Fruit fly (Drosophila melanogaster) whole organism, embryonic: Measurements from ENCODE around the gene CG17010.

Experiments
- Ada2b ChIP-seq: fragments of 200-800 bp; sonication (Bioruptor generic); IDR thresholded peaks from 2 replicates; pipeline ENCODE4 v1.3.6; 2022; ENCODE audit warnings: missing biosample characterization, missing genetic modification characterization
- CG1024 ChIP-seq: fragments of 200-800 bp; sonication (Bioruptor generic); IDR thresholded peaks from 2 replicates; pipeline ENCODE4 v1.3.6; 2022; ENCODE audit warnings: missing biosample characterization, missing genetic modification characterization
- CG10366 ChIP-seq: fragments of 200-800 bp; sonication (Bioruptor generic); IDR thresholded peaks from 2 replicates; pipeline ENCODE4 v1.3.6; 2022; ENCODE audit warnings: missing biosample characterization, missing genetic modification characterization
- CG10431 ChIP-seq: fragments of 200-800 bp; sonication (Bioruptor generic); optimal IDR thresholded peaks from 3 replicates; lab custom pipeline; 2018; ENCODE audit warnings: missing biosample characterization, mild to moderate bottlenecking, missing genetic modification characterization
- CG10979 ChIP-seq: fragments of 200-800 bp; sonication (Bioruptor generic); optimal IDR thresholded peaks from 2 replicates; lab custom pipeline; 2018; ENCODE audit warnings: missing biosample characterization, mild to moderate bottlenecking, missing genetic modification characterization, moderate library complexity
- CG13123 ChIP-seq: fragments of 200-800 bp; sonication (Bioruptor generic); optimal IDR thresholded peaks from 2 replicates; lab custom pipeline; 2016; ENCODE audit warnings: missing biosample characterization, missing genetic modification characterization
- CG14667 ChIP-seq: fragments of 200-800 bp; sonication (Bioruptor generic); IDR thresholded peaks from 2 replicates; pipeline ENCODE4 v1.3.6; 2022; ENCODE audit warnings: missing biosample characterization, missing genetic modification characterization
- CG17385 ChIP-seq: fragments of 200-800 bp; sonication (Bioruptor generic); optimal IDR thresholded peaks from 3 replicates; lab custom pipeline; 2018; ENCODE audit warnings: missing biosample characterization, mild to moderate bottlenecking, missing genetic modification characterization
- CG17802 ChIP-seq: fragments of 200-800 bp; sonication (Bioruptor generic); optimal IDR thresholded peaks from 2 replicates; lab custom pipeline; 2018; ENCODE audit warnings: missing biosample characterization, mild to moderate bottlenecking, missing genetic modification characterization, moderate library complexity
- CG17912 ChIP-seq: fragments of 200-800 bp; sonication (Bioruptor generic); optimal IDR thresholded peaks from 2 replicates; lab custom pipeline; 2018; ENCODE audit warnings: missing biosample characterization, mild to moderate bottlenecking, missing genetic modification characterization
- CG18262 ChIP-seq: fragments of 200-800 bp; optimal IDR thresholded peaks from 3 replicates; lab custom pipeline; 2019; ENCODE audit warnings: missing biosample characterization, mild to moderate bottlenecking, missing genetic modification characterization, moderate library complexity
- CG3838 ChIP-seq: fragments of 200-800 bp; sonication (Bioruptor generic); optimal IDR thresholded peaks from 3 replicates; lab custom pipeline; 2016; ENCODE audit warnings: missing biosample characterization, missing genetic modification characterization
- CG4282 ChIP-seq: fragments of 200-800 bp; sonication (Bioruptor generic); optimal IDR thresholded peaks from 2 replicates; lab custom pipeline; 2016; ENCODE audit warnings: missing biosample characterization, missing genetic modification characterization
- CG4820 ChIP-seq: fragments of 200-800 bp; sonication (Bioruptor generic); optimal IDR thresholded peaks from 3 replicates; lab custom pipeline; 2016; ENCODE audit warnings: missing biosample characterization, missing genetic modification characterization
- CG7928 ChIP-seq: fragments of 200-800 bp; sonication (Bioruptor generic); optimal IDR thresholded peaks from 2 replicates; lab custom pipeline; 2017; ENCODE audit warnings: missing biosample characterization, mild to moderate bottlenecking, missing genetic modification characterization
- CG7987 ChIP-seq: fragments of 200-800 bp; sonication (Bioruptor generic); optimal IDR thresholded peaks from 2 replicates; lab custom pipeline; 2018; ENCODE audit warnings: missing biosample characterization, mild to moderate bottlenecking, missing genetic modification characterization, moderate library complexity
- CG9215 ChIP-seq: fragments of 200-800 bp; sonication (Bioruptor generic); IDR thresholded peaks from 2 replicates; pipeline ENCODE4 v1.3.6; 2022; ENCODE audit warnings: missing biosample characterization, missing genetic modification characterization
- CG9437 ChIP-seq: fragments of 200-800 bp; sonication (Bioruptor generic); optimal IDR thresholded peaks from 2 replicates; lab custom pipeline; 2018; ENCODE audit warnings: missing biosample characterization, mild to moderate bottlenecking, missing genetic modification characterization
- CkIIα-i1 ChIP-seq: fragments of 200-800 bp; sonication (Bioruptor generic); IDR thresholded peaks from 2 replicates; pipeline ENCODE4 v1.3.6; 2022; ENCODE audit warnings: missing biosample characterization, missing genetic modification characterization
- D ChIP-seq, 2 experiments: fragments of 200-800 bp in 1 of 2; fragments of >200 bp in 1 of 2; sonication (Bioruptor generic) in 1 of 2; optimal IDR thresholded peaks; 2 replicates in 1 of 2; 3 replicates in 1 of 2; lab custom pipeline; 2017; ENCODE audit warnings: mild to moderate bottlenecking in 1 of 2, missing biosample characterization in 1 of 2, missing genetic modification characterization in 1 of 2, missing genetic modification reagents in 1 of 2
- D19B ChIP-seq: fragments of 200-800 bp; sonication (Bioruptor generic); optimal IDR thresholded peaks from 2 replicates; lab custom pipeline; 2017; ENCODE audit warnings: missing biosample characterization, mild to moderate bottlenecking, missing genetic modification characterization
- Doc2 ChIP-seq: fragments of 200-800 bp; sonication (Bioruptor generic); IDR thresholded peaks from 2 replicates; pipeline ENCODE4 v1.3.6; 2022; ENCODE audit warnings: missing biosample characterization, missing genetic modification characterization
- Doc3 ChIP-seq: fragments of 200-800 bp; sonication (Bioruptor generic); IDR thresholded peaks from 3 replicates; pipeline ENCODE4 v1.3.6; 2022; ENCODE audit warnings: missing biosample characterization, missing genetic modification characterization; ENCODE audit not compliant: partially characterized antibody
- E2f1 ChIP-seq: fragments of 200-800 bp; sonication (Bioruptor generic); IDR thresholded peaks from 2 replicates; pipeline ENCODE4 v1.3.6; 2022; ENCODE audit warnings: missing biosample characterization, missing genetic modification characterization
- GATAe ChIP-seq: fragments of 200-800 bp; sonication (Bioruptor generic); conservative IDR thresholded peaks from 2 replicates; pipeline ENCODE4 v1.3.6; 2022; ENCODE audit warnings: missing biosample characterization, missing genetic modification characterization
- Gug ChIP-seq: fragments of 200-800 bp; sonication (Bioruptor generic); IDR thresholded peaks from 4 replicates; pipeline ENCODE4 v1.3.6; 2022; ENCODE audit warnings: missing biosample characterization, missing genetic modification characterization
- HLH3B ChIP-seq: fragments of 200-800 bp; sonication (Bioruptor generic); IDR thresholded peaks from 2 replicates; pipeline ENCODE4 v1.3.6; 2022; ENCODE audit warnings: missing biosample characterization, missing genetic modification characterization
- HmgZ ChIP-seq: fragments of 200-800 bp; sonication (Bioruptor generic); optimal IDR thresholded peaks from 2 replicates; lab custom pipeline; 2018; ENCODE audit warnings: missing biosample characterization, mild to moderate bottlenecking, missing genetic modification characterization
- Med ChIP-seq: fragments of 200-800 bp; sonication (Bioruptor generic); peaks from one replicate; lab custom pipeline; 2016; ENCODE audit warnings: missing biosample characterization, missing genetic modification characterization, mild to moderate bottlenecking, inconsistent platforms, moderate library complexity
- NFAT ChIP-seq: fragments of 200-800 bp; sonication (Bioruptor generic); IDR thresholded peaks from 2 replicates; pipeline ENCODE4 v1.3.6; 2022; ENCODE audit warnings: missing biosample characterization, missing genetic modification characterization
- Nf-YB ChIP-seq: fragments of 200-800 bp; sonication (Bioruptor generic); optimal IDR thresholded peaks from 3 replicates; lab custom pipeline; 2019; ENCODE audit warnings: missing biosample characterization, mild to moderate bottlenecking, missing genetic modification characterization, moderate library complexity
- Oaz ChIP-seq: fragments of 200-800 bp; sonication (Bioruptor generic); IDR thresholded peaks from 2 replicates; pipeline ENCODE4 v1.3.6; 2022; ENCODE audit warnings: missing biosample characterization, missing genetic modification characterization
- Optix ChIP-seq: fragments of 200-800 bp; sonication (Bioruptor generic); IDR thresholded peaks from 3 replicates; pipeline ENCODE4 v1.3.6; 2022; ENCODE audit warnings: missing biosample characterization, missing genetic modification characterization
- Scr ChIP-seq: fragments of 200-800 bp; sonication (Bioruptor generic); IDR thresholded peaks from 2 replicates; pipeline ENCODE4 v1.3.6; 2022; ENCODE audit warnings: missing biosample characterization, missing genetic modification characterization; ENCODE audit not compliant: partially characterized antibody
- Usf ChIP-seq: fragments of 200-800 bp; sonication (Bioruptor generic); optimal IDR thresholded peaks from 2 replicates; lab custom pipeline; 2017; ENCODE audit warnings: missing genotype, missing biosample characterization, missing genetic modification characterization
- Xrp1 ChIP-seq: fragments of 200-800 bp; sonication (Bioruptor generic); IDR thresholded peaks from 2 replicates; pipeline ENCODE4 v1.3.6; 2022; ENCODE audit warnings: missing biosample characterization, missing genetic modification characterization
- ab ChIP-seq: fragments of 200-800 bp; sonication (Bioruptor generic); optimal IDR thresholded peaks from 2 replicates; lab custom pipeline; 2016; ENCODE audit warnings: missing biosample characterization, missing genetic modification characterization
- bbx ChIP-seq: fragments of 200-800 bp; sonication (Bioruptor generic); IDR thresholded peaks from 2 replicates; pipeline ENCODE4 v1.3.6; 2022; ENCODE audit warnings: missing biosample characterization, missing genetic modification characterization; ENCODE audit not compliant: partially characterized antibody
- cwo ChIP-seq: fragments of 200-800 bp; sonication (Bioruptor generic); optimal IDR thresholded peaks from 3 replicates; lab custom pipeline; 2017; ENCODE audit warnings: missing biosample characterization, missing genetic modification characterization, mild to moderate bottlenecking, moderate library complexity, missing genetic modification reagents
- dpn ChIP-seq, 2 experiments: fragments of 200-800 bp; sonication (Bioruptor generic); optimal IDR thresholded peaks; 3 replicates each; lab custom pipeline; 2016; ENCODE audit warnings: missing biosample characterization in 2 of 2, missing genetic modification characterization in 2 of 2
- emc ChIP-seq: fragments of 200-800 bp; sonication (Bioruptor generic); optimal IDR thresholded peaks from 2 replicates; lab custom pipeline; 2016; ENCODE audit warnings: missing biosample characterization, missing genetic modification characterization
- ems ChIP-seq: fragments of 200-800 bp; sonication (Bioruptor generic); optimal IDR thresholded peaks from 3 replicates; lab custom pipeline; 2016; ENCODE audit warnings: missing biosample characterization, missing genetic modification characterization
- sc ChIP-seq, 3 experiments: fragments of >200 bp in 2 of 3; fragments of 200-800 bp in 1 of 3; sonication (Bioruptor generic) in 1 of 3; optimal IDR thresholded peaks; 2 replicates in 2 of 3; 3 replicates in 1 of 3; lab custom pipeline; 2017; ENCODE audit warnings: mild to moderate bottlenecking in 1 of 3, missing biosample characterization in 1 of 3, missing genetic modification characterization in 1 of 3, missing genetic modification reagents in 1 of 3
- slp2 ChIP-seq: fragments of 200-800 bp; sonication (Bioruptor generic); optimal IDR thresholded peaks from 2 replicates; lab custom pipeline; 2016; ENCODE audit warnings: missing biosample characterization, missing genetic modification characterization
- sug ChIP-seq: fragments of 200-800 bp; optimal IDR thresholded peaks from 2 replicates; lab custom pipeline; 2019; ENCODE audit warnings: missing biosample characterization, mild to moderate bottlenecking, missing genetic modification characterization, moderate library complexity
- tll ChIP-seq, 2 experiments: fragments of 200-800 bp in 1 of 2; fragments of >200 bp in 1 of 2; sonication (Bioruptor generic) in 1 of 2; optimal IDR thresholded peaks; 2 replicates each; lab custom pipeline; 2017 to 2019; ENCODE audit warnings: missing biosample characterization in 2 of 2, missing genetic modification characterization in 2 of 2, mild to moderate bottlenecking in 1 of 2, moderate library complexity in 1 of 2
- tna ChIP-seq: fragments of 200-800 bp; sonication (Bioruptor generic); IDR thresholded peaks from 2 replicates; pipeline ENCODE4 v1.3.6; 2022; ENCODE audit warnings: missing biosample characterization, missing genetic modification characterization; ENCODE audit not compliant: partially characterized antibody
- vvl ChIP-seq: fragments of 200-800 bp; sonication (Bioruptor generic); IDR thresholded peaks from 2 replicates; pipeline ENCODE4 v1.3.6; 2022; ENCODE audit warnings: missing biosample characterization, missing genetic modification characterization
- wek ChIP-seq: fragments of 200-800 bp; sonication (Bioruptor generic); optimal IDR thresholded peaks from 3 replicates; lab custom pipeline; 2018; ENCODE audit warnings: missing biosample characterization, mild to moderate bottlenecking, missing genetic modification characterization, moderate library complexity
- zf30C ChIP-seq: fragments of 200-800 bp; sonication (Bioruptor generic); optimal IDR thresholded peaks from 3 replicates; lab custom pipeline; 2018; ENCODE audit warnings: missing biosample characterization, mild to moderate bottlenecking, missing genetic modification characterization

The CG17010 gene

DNA sequence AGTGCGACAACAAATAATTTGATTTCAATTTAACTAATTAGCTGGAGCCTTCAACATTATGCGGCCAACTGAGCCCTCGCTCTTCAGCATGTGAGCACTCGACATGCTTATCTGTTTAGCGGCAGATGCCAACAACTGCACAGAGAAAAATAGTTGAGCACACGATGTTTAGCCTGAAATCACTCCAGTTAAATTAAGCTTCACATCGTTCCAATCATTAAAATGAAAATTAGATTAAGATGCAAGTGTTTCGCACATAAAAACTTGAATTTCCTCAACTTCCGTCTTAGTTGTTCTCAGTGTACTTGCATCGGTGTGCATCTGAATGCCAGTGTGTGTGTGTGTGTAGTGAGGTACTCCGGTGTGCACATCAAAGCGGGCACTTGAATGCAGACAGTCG is 5.4 kb upstream of the CG17010 start (continued):
- TF ChIP-seq CG4282 (GFP tag; lab: Kevin White, UChicago) (no peak), bbx (no peak), tll (GFP tag; optimal IDR thresholded peaks at IDR 0.05; lab: Kevin White, UChicago) (no peak), dpn (GFP tag; optimal IDR thresholded peaks at IDR 0.05; lab: Kevin White, UChicago) (peak in 1 of 2 experiments; percentile 23), sc (optimal IDR thresholded peaks at IDR 0.05; lab: Kevin White, UChicago) (no peak), sc (GFP tag; optimal IDR thresholded peaks at IDR 0.05; lab: Kevin White, UChicago) (peak; percentile 30), Doc2 (GFP tag; lab: Robert Waterston, UW) (no peak), CG4820 (GFP tag; lab: Kevin White, UChicago) (peak; percentile 43), CG10366 (no peak; the same call in 1 of the 2 replicates), D (optimal IDR thresholded peaks at IDR 0.05; lab: Kevin White, UChicago) (no peak), D (GFP tag; optimal IDR thresholded peaks at IDR 0.05; lab: Kevin White, UChicago) (peak; percentile 57), CG17912 (no peak), CG17802 (tag; lab: Kevin White, UChicago) (no peak), Ada2b (GFP tag; lab: Robert Waterston, UW) (no peak), Xrp1 (GFP tag; lab: Robert Waterston, UW) (peak; percentile 75), cwo (GFP tag; lab: Kevin White, UChicago) (no peak), CG18262 (tag; lab: Kevin White, UChicago) (peak; percentile 53), CkIIα-i1 (GFP tag; lab: Robert Waterston, UW) (no peak), CG14667 (peak; percentile 40; the same call in 1 of the 2 replicates), Med (GFP tag; lab: Kevin White, UChicago) (peak; percentile 74), Nf-YB (GFP tag; lab: Kevin White, UChicago) (peak; percentile 22), vvl (GFP tag; lab: Robert Waterston, UW) (peak; percentile 75), ab (GFP tag; lab: Kevin White, UChicago) (no peak), zf30C (peak; percentile 64), wek (GFP tag; lab: Kevin White, UChicago) (no peak), D19B (GFP tag; lab: Kevin White, UChicago) (no peak), CG17385 (peak; percentile 15), E2f1 (peak; percentile 18; the same call in 1 of the 2 replicates), CG7928 (GFP tag; lab: Kevin White, UChicago) (no peak), tna (GFP tag; lab: Robert Waterston, UW) (no peak), CG10979 (peak; percentile 78), CG13123 (GFP tag; lab: Kevin White, UChicago) (no peak), Gug (GFP tag; lab: Robert Waterston, UW) (peak; percentile 25; the same call in 1 of the 4 replicates), HmgZ (no peak), CG7987 (GFP tag; lab: Kevin White, UChicago) (no peak), CG3838 (GFP tag; lab: Kevin White, UChicago) (no peak), slp2 (GFP tag; lab: Kevin White, UChicago) (peak; percentile 34), CG1024 (GFP tag; lab: Robert Waterston, UW) (0 out of 2 replicates have a peak, but pooled peaks have one; percentile 14), CG9437 (GFP tag; lab: Kevin White, UChicago) (no peak), HLH3B (GFP tag; lab: Robert Waterston, UW) (peak; percentile 47; the same call in 1 of the 2 replicates), sug (tag; lab: Kevin White, UChicago) (no peak), ems (GFP tag; lab: Kevin White, UChicago) (no peak), Usf (GFP tag; lab: Kevin White, UChicago) (no peak), emc (no peak), CG9215 (GFP tag; lab: Robert Waterston, UW) (0 out of 2 replicates have a peak, but pooled peaks have one; percentile 15), Oaz (GFP tag; lab: Robert Waterston, UW) (no peak), Doc3 (no peak), CG10431 (GFP tag; lab: Kevin White, UChicago) (no peak), GATAe (GFP tag; lab: Robert Waterston, UW) (no peak), Optix (GFP tag; lab: Robert Waterston, UW) (peak; percentile 45; the same call in 1 of the 3 replicates), NFAT (GFP tag; lab: Robert Waterston, UW) (no peak), Scr (GFP tag; lab: Robert Waterston, UW) (no peak)
